Worm (Caenorhabditis elegans) whole organism, L4 larva: ENCODE results near the gene frpr-16.

Experiments
- D1046.2 ChIP-seq: fragments of 200-800 bp; sonication (Bioruptor generic); IDR thresholded peaks from 2 replicates; pipeline ENCODE4 v1.3.6; 2022; ENCODE audit warnings: missing genetic modification characterization, missing compliant biosample characterization
- F10B5.3 ChIP-seq: sonication (generic microtip); optimal IDR thresholded peaks from 2 replicates; lab custom pipeline; 2016; ENCODE audit warnings: mild to moderate bottlenecking, missing genetic modification characterization, missing compliant biosample characterization
- F49E8.2 ChIP-seq: sonication (generic microtip); optimal IDR thresholded peaks from 2 replicates; lab custom pipeline; 2016; ENCODE audit warnings: missing compliant biosample characterization, mild to moderate bottlenecking, missing genetic modification characterization, borderline replicate concordance
- R02D3.7 ChIP-seq: fragments of 150-350 bp; sonication (generic microtip); optimal IDR thresholded peaks from 3 replicates; lab custom pipeline; 2014; ENCODE audit warnings: missing biosample characterization, missing genetic modification characterization
- T26A8.4 ChIP-seq: fragments of 200-800 bp; sonication (Bioruptor generic); IDR thresholded peaks from 2 replicates; pipeline ENCODE4 v1.3.6; 2022; ENCODE audit warnings: missing genetic modification characterization, missing compliant biosample characterization
- Y75B8A.6 ChIP-seq: fragments of 200-800 bp; sonication (Bioruptor generic); IDR thresholded peaks from 2 replicates; pipeline ENCODE4 v1.3.6; 2022; ENCODE audit warnings: missing genetic modification reagents, missing genetic modification characterization, missing compliant biosample characterization
- ZK337.2 ChIP-seq: fragments of 200-800 bp; sonication (Bioruptor generic); IDR thresholded peaks from 2 replicates; pipeline ENCODE4 v1.3.6; 2022; ENCODE audit warnings: missing genetic modification reagents, missing genetic modification characterization, missing compliant biosample characterization
- ZK546.5 ChIP-seq, 2 experiments: sonication (generic microtip); optimal IDR thresholded peaks; 2 replicates each; lab custom pipeline; 2017; ENCODE audit warnings: missing biosample characterization in 2 of 2, missing genetic modification characterization in 2 of 2
- ama-1 ChIP-seq: fragments of 150-350 bp; optimal IDR thresholded peaks from 2 replicates; lab custom pipeline; 2014; ENCODE audit warnings: inconsistent platforms, mixed read lengths
- arid-1 ChIP-seq: fragments of 200-800 bp; sonication (Bioruptor generic); conservative IDR thresholded peaks from 2 replicates; pipeline ENCODE4 v1.3.6; 2022; ENCODE audit warnings: missing genetic modification reagents, missing genetic modification characterization, missing compliant biosample characterization
- ceh-20 ChIP-seq: fragments of 200-800 bp; sonication (Bioruptor generic); IDR thresholded peaks from 2 replicates; pipeline ENCODE4 v1.3.6; 2022; ENCODE audit warnings: missing genetic modification reagents, missing genetic modification characterization, missing compliant biosample characterization
- ceh-32 ChIP-seq: sonication (generic microtip); optimal IDR thresholded peaks from 2 replicates; lab custom pipeline; 2016; ENCODE audit warnings: mild to moderate bottlenecking, missing genetic modification characterization, missing compliant biosample characterization; ENCODE audit not compliant: poor library complexity
- cey-2 ChIP-seq: sonication (generic microtip); optimal IDR thresholded peaks from 3 replicates; lab custom pipeline; 2017; ENCODE audit warnings: missing genetic modification characterization, mild to moderate bottlenecking, missing compliant biosample characterization, antibody characterized with exemption, borderline replicate concordance; ENCODE audit not compliant: insufficient read depth
- ctbp-1 ChIP-seq: fragments of 200-800 bp; sonication (Bioruptor generic); IDR thresholded peaks from 2 replicates; pipeline ENCODE4 v1.3.6; 2022; ENCODE audit warnings: missing genetic modification reagents, missing genetic modification characterization, missing compliant biosample characterization
- daf-16 ChIP-seq, 3 experiments: sonication (generic microtip); optimal IDR thresholded peaks; 2 replicates each; lab custom pipeline; 2016 to 2017; ENCODE audit warnings: missing genetic modification characterization in 3 of 3, missing genetic modification reagents in 3 of 3, mild to moderate bottlenecking in 2 of 3, missing compliant biosample characterization in 2 of 3, missing biosample characterization in 1 of 3, moderate library complexity in 1 of 3
- dmd-9 ChIP-seq: fragments of 200-800 bp; sonication (Bioruptor generic); IDR thresholded peaks from 2 replicates; pipeline ENCODE4 v1.3.6; 2022; ENCODE audit warnings: missing genetic modification reagents, missing genetic modification characterization, missing compliant biosample characterization
- dpl-1 ChIP-seq: fragments of 150-350 bp; optimal IDR thresholded peaks from 2 replicates; lab custom pipeline; 2014; ENCODE audit warnings: missing biosample characterization, missing genetic modification reagents, missing genetic modification characterization
- duxl-1 ChIP-seq: sonication (generic microtip); optimal IDR thresholded peaks from 2 replicates; lab custom pipeline; 2016; ENCODE audit warnings: mild to moderate bottlenecking, missing genetic modification characterization, moderate library complexity, missing compliant biosample characterization; ENCODE audit not compliant: poor library complexity
- hmg-1.1 ChIP-seq: fragments of 200-800 bp; sonication (Bioruptor generic); IDR thresholded peaks from 2 replicates; pipeline ENCODE4 v1.3.6; 2022; ENCODE audit warnings: missing genetic modification reagents, missing genetic modification characterization, missing compliant biosample characterization
- jun-1 ChIP-seq: fragments of 150-350 bp; optimal IDR thresholded peaks from 2 replicates; lab custom pipeline; 2014; ENCODE audit warnings: missing biosample characterization, missing genetic modification reagents, missing genetic modification characterization
- lin-1 ChIP-seq: fragments of 200-800 bp; sonication (Bioruptor generic); IDR thresholded peaks from 2 replicates; pipeline ENCODE4 v1.3.6; 2022; ENCODE audit warnings: missing genetic modification reagents, missing genetic modification characterization, missing compliant biosample characterization
- lin-15B ChIP-seq: fragments of 150-350 bp; sonication (generic microtip); optimal IDR thresholded peaks from 3 replicates; lab custom pipeline; 2014; ENCODE audit warnings: missing biosample characterization, missing genetic modification characterization
- lin-38 ChIP-seq: fragments of 200-800 bp; sonication (Bioruptor generic); IDR thresholded peaks from 2 replicates; pipeline ENCODE4 v1.3.6; 2022; ENCODE audit warnings: missing genetic modification reagents, missing genetic modification characterization, missing compliant biosample characterization
- lir-3 ChIP-seq: sonication (generic microtip); optimal IDR thresholded peaks from 2 replicates; lab custom pipeline; 2016; ENCODE audit warnings: mild to moderate bottlenecking, missing genetic modification characterization, missing compliant biosample characterization
- lsy-2 ChIP-seq, 2 experiments: fragments of 150-350 bp in 1 of 2; sonication (generic microtip) in 1 of 2; optimal IDR thresholded peaks; 2 replicates each; lab custom pipeline; 2014 to 2017; ENCODE audit warnings: missing biosample characterization in 2 of 2, missing genetic modification characterization in 2 of 2
- mdl-1 ChIP-seq, 2 experiments: fragments of 150-350 bp in 1 of 2; sonication (generic microtip) in 1 of 2; optimal IDR thresholded peaks; 2 replicates each; lab custom pipeline; 2014 to 2017; ENCODE audit warnings: missing biosample characterization in 2 of 2, missing genetic modification characterization in 2 of 2
- mdt-29 ChIP-seq: fragments of 200-800 bp; sonication (Bioruptor generic); IDR thresholded peaks from 2 replicates; pipeline ENCODE4 v1.3.6; 2022; ENCODE audit warnings: missing genetic modification reagents, missing genetic modification characterization, missing compliant biosample characterization
- mep-1 ChIP-seq: fragments of 150-350 bp; sonication (generic microtip); optimal IDR thresholded peaks from 3 replicates; lab custom pipeline; 2014; ENCODE audit warnings: missing biosample characterization, missing genetic modification characterization
- mes-2 ChIP-seq: sonication (generic microtip); optimal IDR thresholded peaks from 2 replicates; lab custom pipeline; 2016; ENCODE audit warnings: missing genotype, mild to moderate bottlenecking, missing genetic modification characterization, missing compliant biosample characterization; ENCODE audit not compliant: poor library complexity, severe bottlenecking
- nhr-102 ChIP-seq: sonication (generic microtip); optimal IDR thresholded peaks from 2 replicates; lab custom pipeline; 2016; ENCODE audit warnings: mild to moderate bottlenecking, missing genetic modification characterization, moderate library complexity, missing compliant biosample characterization
- nhr-11 ChIP-seq: fragments of 150-350 bp; optimal IDR thresholded peaks from 2 replicates; lab custom pipeline; 2014; ENCODE audit warnings: missing biosample characterization, missing genetic modification characterization
- nhr-25 ChIP-seq: sonication (generic microtip); optimal IDR thresholded peaks from 2 replicates; lab custom pipeline; 2017; ENCODE audit warnings: missing genetic modification characterization, mild to moderate bottlenecking, missing compliant biosample characterization, antibody characterized with exemption, moderate library complexity, borderline replicate concordance; ENCODE audit not compliant: insufficient read depth
- nhr-48 ChIP-seq: sonication (generic microtip); optimal IDR thresholded peaks from 2 replicates; lab custom pipeline; 2016; ENCODE audit warnings: mild to moderate bottlenecking, missing genetic modification characterization, missing compliant biosample characterization
- nhr-6 ChIP-seq: fragments of 150-350 bp; optimal IDR thresholded peaks from 2 replicates; lab custom pipeline; 2014; ENCODE audit warnings: missing biosample characterization, missing genetic modification characterization
- pqm-1 ChIP-seq: sonication (generic microtip); optimal IDR thresholded peaks from 2 replicates; lab custom pipeline; 2017; ENCODE audit warnings: missing biosample characterization, missing genetic modification characterization
- rbr-2 ChIP-seq: sonication (generic microtip); optimal IDR thresholded peaks from 2 replicates; lab custom pipeline; 2016; ENCODE audit warnings: missing genotype, missing genetic modification characterization, missing compliant biosample characterization
- saeg-2 ChIP-seq: fragments of 200-800 bp; sonication (Bioruptor generic); IDR thresholded peaks from 2 replicates; pipeline ENCODE4 v1.3.6; 2022; ENCODE audit warnings: missing genetic modification reagents, missing genetic modification characterization, missing compliant biosample characterization
- skn-1 ChIP-seq: fragments of 150-350 bp; optimal IDR thresholded peaks from 2 replicates; lab custom pipeline; 2014; ENCODE audit warnings: missing biosample characterization, missing genetic modification characterization
- spr-3 ChIP-seq: fragments of 200-800 bp; sonication (Bioruptor generic); optimal IDR thresholded peaks from 2 replicates; lab custom pipeline; 2018; ENCODE audit warnings: mild to moderate bottlenecking, missing genetic modification characterization, missing compliant biosample characterization
- tra-1 ChIP-seq: fragments of 200-800 bp; sonication (Bioruptor generic); IDR thresholded peaks from 2 replicates; pipeline ENCODE4 v1.3.6; 2022; ENCODE audit warnings: missing genetic modification reagents, missing genetic modification characterization, missing compliant biosample characterization
- unc-130 ChIP-seq: sonication (generic microtip); optimal IDR thresholded peaks from 2 replicates; lab custom pipeline; 2016; ENCODE audit warnings: missing genetic modification reagents, missing genetic modification characterization, missing compliant biosample characterization
- unc-39 ChIP-seq: sonication (generic microtip); optimal IDR thresholded peaks from 2 replicates; lab custom pipeline; 2017; ENCODE audit warnings: missing biosample characterization, missing genetic modification characterization
- unc-62 ChIP-seq, 3 experiments: fragments of 150-350 bp in 1 of 3; sonication (generic microtip); optimal IDR thresholded peaks in 2 of 3; peaks in 1 of 3; 1 replicate in 1 of 3; 2 replicates in 2 of 3; lab custom pipeline; 2014 to 2017; ENCODE audit warnings: missing biosample characterization in 3 of 3, missing genetic modification characterization in 3 of 3, missing genetic modification reagents in 3 of 3, missing genotype in 1 of 3
- vab-7 ChIP-seq: fragments of 200-800 bp; sonication (Bioruptor generic); IDR thresholded peaks from 2 replicates; pipeline ENCODE4 v1.3.6; 2022; ENCODE audit warnings: missing genetic modification reagents, missing genetic modification characterization, missing compliant biosample characterization
- zag-1 ChIP-seq: fragments of 150-350 bp; optimal IDR thresholded peaks from 2 replicates; lab custom pipeline; 2014; ENCODE audit warnings: missing biosample characterization, missing genetic modification characterization
- zfp-2 ChIP-seq: sonication (generic microtip); optimal IDR thresholded peaks from 2 replicates; lab custom pipeline; 2016; ENCODE audit warnings: mild to moderate bottlenecking, missing genetic modification characterization, missing compliant biosample characterization
- zip-2 ChIP-seq: fragments of 150-350 bp; optimal IDR thresholded peaks from 2 replicates; lab custom pipeline; 2014; ENCODE audit warnings: missing biosample characterization, missing genetic modification characterization
- ztf-7 ChIP-seq: fragments of 150-350 bp; optimal IDR thresholded peaks from 2 replicates; lab custom pipeline; 2014; ENCODE audit warnings: missing biosample characterization, missing genetic modification characterization

The frpr-16 gene

ce11 chrII:6047639-6048159 lies 16.7 kb upstream of the frpr-16 start, which contains the start of the genes R12C12.6 and ran-5:
TSS of gene R12C12.6 (minus strand) at chrII:6047867.
TSS of gene ran-5 (plus strand) at chrII:6048109.
- TF ChIP-seq zfp-2 (tag; lab: Kevin White, UChicago), result peak; percentile 13
- no peak for TF ChIP-seq ZK546.5 (tag; optimal IDR thresholded peaks at IDR 0.05; lab: Kevin White, UChicago)
- TF ChIP-seq rbr-2 (tag; lab: Kevin White, UChicago), result peak; percentile 86
- TF ChIP-seq zip-2 (tag; lab: Kevin White, UChicago), result peak; percentile 9
- peak; percentile 66 for TF ChIP-seq hmg-1.1 (GFP tag; lab: Robert Waterston, UW)
- peak; percentile 76 for TF ChIP-seq dmd-9 (GFP tag; lab: Robert Waterston, UW)
- TF ChIP-seq T26A8.4 (GFP tag; lab: Robert Waterston, UW), result peak; percentile 81
- TF ChIP-seq ceh-20 (GFP tag; lab: Robert Waterston, UW), result peak; percentile 59; the same call in 1 of the 2 replicates
- peak in 1 of 2 experiments; percentile 42 for TF ChIP-seq unc-62 (GFP tag; optimal IDR thresholded peaks at IDR 0.05 in 1 of 2; lab: Kevin White, UChicago)
- TF ChIP-seq unc-62 (tag; optimal IDR thresholded peaks at IDR 0.05; lab: Kevin White, UChicago), result no peak
- peak; percentile 81 for TF ChIP-seq nhr-48 (tag; lab: Kevin White, UChicago)
- TF ChIP-seq spr-3 (GFP tag; lab: Kevin White, UChicago), result peak; percentile 40
- TF ChIP-seq ama-1, result no peak
- TF ChIP-seq lin-1 (GFP tag; lab: Robert Waterston, UW), result no peak
- TF ChIP-seq Y75B8A.6 (GFP tag; lab: Robert Waterston, UW), result no peak
- peak; percentile 52 for TF ChIP-seq nhr-6 (tag; lab: Kevin White, UChicago)
- no peak for TF ChIP-seq skn-1 (tag; lab: Kevin White, UChicago)
- TF ChIP-seq ctbp-1 (GFP tag; lab: Robert Waterston, UW), result peak; percentile 63
- TF ChIP-seq saeg-2, result 0 out of 2 replicates have a peak, but pooled peaks have one; percentile 12
- TF ChIP-seq tra-1, result peak; percentile 44; the same call in 1 of the 2 replicates
- peak; percentile 32 for TF ChIP-seq pqm-1 (tag; lab: Kevin White, UChicago)
- TF ChIP-seq cey-2, result no peak
- no peak for TF ChIP-seq unc-39
- TF ChIP-seq lir-3, result peak; percentile 27
- peak; percentile 63 for TF ChIP-seq F49E8.2
- peak in 1 of 2 experiments; percentile 92 for TF ChIP-seq lsy-2 (tag; optimal IDR thresholded peaks at IDR 0.05; lab: Kevin White, UChicago)
- peak; percentile 87 for TF ChIP-seq mep-1 (tag; lab: Kevin White, UChicago)
- TF ChIP-seq ceh-32 (tag; lab: Kevin White, UChicago), result no peak
- peak; percentile 94 for TF ChIP-seq mes-2
- TF ChIP-seq jun-1 (tag; lab: Kevin White, UChicago), result peak; percentile 4
- peak; percentile 25 for TF ChIP-seq nhr-11 (tag; lab: Kevin White, UChicago)
- peak; percentile 75 for TF ChIP-seq ztf-7
- peak in 1 of 2 experiments; percentile 9 for TF ChIP-seq mdl-1 (tag; optimal IDR thresholded peaks at IDR 0.05; lab: Kevin White, UChicago)
- TF ChIP-seq arid-1, result peak; percentile 71; the same call in 1 of the 2 replicates
- no peak for TF ChIP-seq R02D3.7 (tag; lab: Kevin White, UChicago)
- TF ChIP-seq dpl-1, result peak; percentile 83
- peak; percentile 75 for TF ChIP-seq F10B5.3 (tag; lab: Kevin White, UChicago)
- no peak for TF ChIP-seq D1046.2 (GFP tag; lab: Robert Waterston, UW)
- peak; percentile 42 for TF ChIP-seq unc-130 (GFP tag; lab: Kevin White, UChicago)
- peak; percentile 81 for TF ChIP-seq duxl-1 (tag; lab: Kevin White, UChicago)
- no peak for TF ChIP-seq nhr-25 (tag; lab: Kevin White, UChicago)
- peak in 1 of 2 experiments; percentile 46 for TF ChIP-seq daf-16 (GFP tag; optimal IDR thresholded peaks at IDR 0.05; lab: Kevin White, UChicago)
- TF ChIP-seq daf-16 (tag; optimal IDR thresholded peaks at IDR 0.05; lab: Kevin White, UChicago), result peak; percentile 68
- TF ChIP-seq nhr-102 (tag; lab: Kevin White, UChicago), result peak; percentile 86
- TF ChIP-seq ZK337.2 (GFP tag; lab: Robert Waterston, UW), result 0 out of 2 replicates have a peak, but pooled peaks have one; percentile 53
- TF ChIP-seq vab-7 (GFP tag; lab: Robert Waterston, UW), result no peak
- TF ChIP-seq lin-38, result peak; percentile 87
- no peak for TF ChIP-seq mdt-29 (GFP tag; lab: Robert Waterston, UW)
- no peak for TF ChIP-seq zag-1 (tag; lab: Kevin White, UChicago)
- no peak for TF ChIP-seq lin-15B (tag; lab: Kevin White, UChicago)
